Worm (Caenorhabditis elegans): Measurements from ENCODE around the gene F44B9.10.

Gene F44B9.10

DNA sequence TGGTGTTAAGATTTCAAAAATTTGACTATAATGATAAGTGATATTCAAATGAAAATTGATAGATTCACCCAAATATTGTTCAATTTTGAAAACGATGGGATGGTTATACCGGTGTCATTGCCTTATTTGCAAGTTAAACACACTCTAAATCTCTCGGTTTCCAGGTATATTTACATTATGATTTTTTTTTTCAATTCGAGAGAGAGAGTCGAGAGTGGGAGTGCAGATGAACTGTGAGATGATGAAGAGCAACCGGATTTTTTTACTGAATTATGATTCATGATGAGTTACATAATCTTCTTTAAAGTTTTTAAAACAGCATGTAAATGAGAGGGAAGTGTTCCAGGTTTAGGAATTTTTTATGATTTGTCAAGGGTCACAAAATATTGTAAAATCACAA lies at the start of gene F44B9.10:
Gene F44B9.10, minus strand, starts transcription at position 101 of the 400 bp plus-strand sequence.
- TF ChIP-seq unc-62 (GFP tag; optimal IDR thresholded peaks at IDR 0.05): no peak

DNA sequence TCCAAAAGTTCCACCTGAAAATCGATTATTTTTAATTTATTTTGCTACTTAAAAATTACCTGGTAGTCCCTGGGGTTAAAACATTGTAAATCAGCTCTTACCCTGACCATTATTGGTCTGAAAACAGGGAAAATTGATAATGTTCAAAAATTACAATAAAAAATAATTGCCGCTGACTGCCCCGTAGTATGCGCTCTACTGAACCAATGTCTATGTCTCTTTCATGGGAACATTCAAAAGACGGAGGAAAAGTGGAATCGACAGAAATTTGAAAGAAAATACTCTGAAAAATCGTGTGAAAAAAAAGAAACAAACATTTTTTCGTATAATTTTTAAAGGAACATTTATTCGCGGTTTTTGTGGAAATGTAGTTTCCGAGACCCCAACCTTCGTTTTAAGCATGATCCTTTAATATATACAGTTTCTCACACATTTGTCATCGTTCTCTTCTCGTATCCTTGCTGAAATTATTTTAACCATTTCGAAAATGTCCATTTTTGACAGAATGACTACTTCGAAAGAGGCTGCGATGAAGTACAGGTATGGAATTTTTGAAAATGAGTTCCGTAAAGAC lies 46.8 kb upstream of the F44B9.10 start, which contains the start of the genes dcr-1 and apc-2:
Gene dcr-1, minus strand, starts transcription at position 117 of the 574 bp plus-strand sequence.
Gene apc-2, plus strand, starts transcription at position 465 of the 574 bp plus-strand sequence.
- no peak for TF ChIP-seq unc-62 (GFP tag; optimal IDR thresholded peaks at IDR 0.05)

DNA sequence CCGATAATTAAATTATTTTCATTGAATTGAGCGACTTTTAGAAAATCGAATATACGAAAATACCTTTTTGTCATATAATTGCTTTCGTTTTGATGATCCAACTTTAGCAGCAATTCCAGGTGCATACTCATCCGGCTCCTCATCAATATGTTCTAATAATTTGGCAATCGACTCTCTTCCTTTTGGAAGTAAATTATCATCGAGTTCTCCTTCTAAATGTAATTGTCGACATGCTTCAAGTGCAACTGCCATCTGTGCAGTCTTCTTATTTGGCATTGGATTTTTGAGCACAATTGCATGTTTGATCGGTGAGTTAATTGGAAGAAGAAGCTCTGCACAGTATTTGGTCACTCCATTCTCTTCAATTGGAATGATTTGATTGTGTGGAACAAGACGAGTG lies 43.7 kb upstream of the F44B9.10 start:
- no peak for TF ChIP-seq unc-62 (GFP tag; optimal IDR thresholded peaks at IDR 0.05)

ce11 chrIII:8069206-8069605 lies 35.8 kb upstream of the F44B9.10 start:
- no peak for TF ChIP-seq unc-62 (GFP tag; optimal IDR thresholded peaks at IDR 0.05)

ce11 chrIII:8067798-8068197 lies 34.4 kb upstream of the F44B9.10 start:
- TF ChIP-seq unc-62 (GFP tag; optimal IDR thresholded peaks at IDR 0.05): no peak

ce11 chrIII:8066989-8067388 lies 33.6 kb upstream of the F44B9.10 start, which contains the start of gene pros-1:
pros-1 (plus strand) TSS chrIII:8067289.
- TF ChIP-seq unc-62 (GFP tag; optimal IDR thresholded peaks at IDR 0.05): no peak

DNA sequence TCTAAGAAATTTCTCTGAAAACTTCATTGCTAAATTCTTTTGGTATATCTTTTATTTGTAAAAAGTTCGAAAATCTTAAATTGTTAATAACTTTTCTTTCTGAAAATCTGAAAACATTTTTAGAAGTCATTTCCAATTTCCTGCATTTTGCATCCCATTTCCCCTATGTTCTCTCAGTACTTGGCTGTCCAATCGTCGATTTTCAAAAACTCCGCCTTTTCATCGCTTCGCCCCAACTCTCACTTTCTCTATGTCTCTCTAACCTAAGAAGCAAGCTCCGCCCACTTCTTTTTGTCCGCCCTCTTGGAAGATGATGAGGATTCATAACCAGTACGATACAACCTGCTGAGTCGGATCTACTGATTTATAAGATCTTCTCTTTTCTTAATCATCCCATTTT lies 31.7 kb upstream of the F44B9.10 start:
- no peak for TF ChIP-seq unc-62 (GFP tag; optimal IDR thresholded peaks at IDR 0.05)

- TF ChIP-seq unc-62 (GFP tag; optimal IDR thresholded peaks at IDR 0.05): no peak
Observed at ce11 chrIII:8063659-8064058, 30.2 kb upstream of the F44B9.10 start.

- no peak for TF ChIP-seq unc-62 (GFP tag; optimal IDR thresholded peaks at IDR 0.05)
Observed at ce11 chrIII:8061114-8061513, 27.7 kb upstream of the F44B9.10 start.

ce11 chrIII:8051838-8052237 lies 18.4 kb upstream of the F44B9.10 start:
- no peak for TF ChIP-seq unc-62 (GFP tag; optimal IDR thresholded peaks at IDR 0.05)

ce11 chrIII:8050944-8051343 lies 17.5 kb upstream of the F44B9.10 start, which contains the start of gene K12H4.7:
K12H4.7 (minus strand) TSS chrIII:8051081.
- no peak for TF ChIP-seq unc-62 (GFP tag; optimal IDR thresholded peaks at IDR 0.05)

- no peak for TF ChIP-seq unc-62 (GFP tag; optimal IDR thresholded peaks at IDR 0.05)
Observed at ce11 chrIII:8047412-8047811, 14.0 kb upstream of the F44B9.10 start, which contains the start of gene K12H4.2. K12H4.2 (plus strand) TSS chrIII:8047712.

DNA sequence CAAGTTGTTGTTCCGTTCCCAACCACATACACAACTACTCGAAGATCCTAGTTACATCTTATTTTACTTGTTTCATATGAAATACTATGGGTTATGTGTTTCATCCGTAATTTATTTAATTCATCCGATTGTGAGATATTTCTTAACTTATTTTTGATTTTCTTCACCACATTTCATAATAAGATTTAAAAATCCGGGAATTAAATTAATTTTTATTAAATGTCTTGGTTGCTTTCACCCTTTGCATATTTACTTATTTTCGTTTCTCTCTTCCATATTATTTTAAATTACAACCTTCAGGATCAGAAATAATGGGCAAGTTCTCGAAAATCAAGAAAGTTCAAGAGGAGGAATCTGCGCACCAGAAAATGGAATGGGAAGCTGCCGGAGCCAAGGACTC lies 12.3 kb upstream of the F44B9.10 start, which contains the start of gene K12H4.3:
Gene K12H4.3, plus strand, starts transcription at position 301 of the 400 bp plus-strand sequence.
- no peak for TF ChIP-seq unc-62 (GFP tag; optimal IDR thresholded peaks at IDR 0.05)

DNA sequence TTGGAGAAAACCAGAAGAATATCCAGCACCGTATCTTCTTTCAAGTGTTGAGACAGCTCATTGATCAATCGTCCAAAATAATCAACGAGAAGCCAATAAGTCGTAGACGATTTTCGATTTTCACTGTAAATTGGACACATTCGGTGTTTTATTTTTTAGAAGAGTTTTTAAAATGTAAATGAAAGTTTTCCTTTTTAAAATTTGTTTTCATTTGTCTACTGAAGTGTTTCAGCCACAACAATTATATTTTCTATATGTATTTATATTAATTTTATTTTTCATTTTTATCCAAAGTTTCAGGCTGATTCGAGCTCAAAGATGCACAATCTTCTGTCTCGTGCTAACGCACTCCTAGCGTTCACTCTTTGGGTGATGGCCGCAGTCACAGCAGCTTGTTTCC lies 11.3 kb upstream of the F44B9.10 start, which contains the start of gene spcs-3:
Gene spcs-3, plus strand, starts transcription at position 301 of the 400 bp plus-strand sequence.
- TF ChIP-seq unc-62 (GFP tag; optimal IDR thresholded peaks at IDR 0.05): no peak

DNA sequence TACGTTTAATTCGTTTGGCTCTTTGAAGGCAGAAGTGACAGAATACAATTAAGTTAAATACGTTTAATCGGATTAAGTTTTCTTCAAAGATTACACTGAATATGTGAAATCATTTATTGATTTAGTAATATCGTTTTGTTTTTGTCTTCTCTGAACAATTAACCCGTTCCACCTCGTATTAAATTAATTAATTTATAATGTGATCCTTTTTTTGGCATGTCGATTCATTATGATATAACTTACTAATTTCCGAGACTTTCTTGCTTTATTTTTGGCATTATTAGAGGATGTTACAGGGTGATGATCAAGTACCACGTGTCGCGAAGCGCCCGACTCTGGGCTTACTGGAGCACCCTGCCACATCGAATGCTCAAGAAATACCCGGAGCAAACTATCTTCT lies 10.8 kb upstream of the F44B9.10 start, which contains the start of gene K12H4.5:
Gene K12H4.5, plus strand, starts transcription at position 301 of the 400 bp plus-strand sequence.
- no peak for TF ChIP-seq unc-62 (GFP tag; optimal IDR thresholded peaks at IDR 0.05)

DNA sequence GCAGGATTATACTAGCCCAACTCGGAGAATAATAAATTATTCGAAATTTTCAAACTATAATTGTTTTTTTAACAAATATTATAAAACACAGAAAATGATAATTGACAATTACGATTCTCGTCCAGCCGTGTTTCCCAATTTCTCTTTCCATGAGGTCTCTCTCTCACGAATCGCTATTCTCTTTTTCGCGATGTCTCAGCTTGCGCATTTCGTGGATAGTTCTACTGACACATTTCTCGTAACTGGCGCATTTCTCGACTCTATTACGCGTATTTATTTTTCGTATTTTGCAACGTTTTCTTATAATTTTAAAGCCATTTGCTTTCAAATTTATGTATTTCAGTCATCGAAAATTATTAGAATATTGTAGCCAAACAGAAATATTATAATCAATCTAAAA lies 10.3 kb upstream of the F44B9.10 start:
- no peak for TF ChIP-seq unc-62 (GFP tag; optimal IDR thresholded peaks at IDR 0.05)

ce11 chrIII:8042775-8043174 lies 9.3 kb upstream of the F44B9.10 start, which contains the start of gene K12H4.6:
K12H4.6 (minus strand) TSS chrIII:8042875.
- no peak for TF ChIP-seq unc-62 (GFP tag; optimal IDR thresholded peaks at IDR 0.05)
